Fruit fly (Drosophila melanogaster) whole organism, prepupa: ENCODE results near the gene Or67c.
A peak's percentile ranks its signal among the peaks of the same experiment; 100 is the strongest.

ENCODE experiments used
- Blimp-1 ChIP-seq: fragments of 200-800 bp; sonication (Bioruptor generic); optimal IDR thresholded peaks from 3 replicates; lab custom pipeline; 2017; ENCODE audit warnings: missing biosample characterization, missing genetic modification characterization, mild to moderate bottlenecking, moderate library complexity, missing genetic modification reagents
- CG10631 ChIP-seq: fragments of 200-800 bp; sonication (Bioruptor generic); optimal IDR thresholded peaks from 2 replicates; lab custom pipeline; 2016; ENCODE audit warnings: missing biosample characterization, missing genetic modification characterization
- CG10669 ChIP-seq: fragments of 200-800 bp; sonication (Bioruptor generic); optimal IDR thresholded peaks from 3 replicates; lab custom pipeline; 2018; ENCODE audit warnings: missing biosample characterization, mild to moderate bottlenecking, missing genetic modification characterization, moderate library complexity
- CG11762 ChIP-seq: fragments of 200-800 bp; sonication (Bioruptor generic); optimal IDR thresholded peaks from 3 replicates; lab custom pipeline; 2016; ENCODE audit warnings: missing biosample characterization, missing genetic modification characterization; ENCODE audit not compliant: insufficient read depth
- CG11902 ChIP-seq: fragments of 200-800 bp; sonication (Bioruptor generic); optimal IDR thresholded peaks from 3 replicates; lab custom pipeline; 2016; ENCODE audit warnings: missing biosample characterization, missing genetic modification characterization
- CG15336 ChIP-seq: fragments of 200-800 bp; sonication (Bioruptor generic); IDR thresholded peaks from 2 replicates; pipeline ENCODE4 v1.3.6; 2022; ENCODE audit warnings: missing biosample characterization, missing genetic modification characterization
- CG16779 ChIP-seq: fragments of 200-800 bp; sonication (Bioruptor generic); optimal IDR thresholded peaks from 3 replicates; lab custom pipeline; 2017; ENCODE audit warnings: missing biosample characterization, mild to moderate bottlenecking, missing genetic modification characterization
- CG3032 ChIP-seq: fragments of 200-800 bp; optimal IDR thresholded peaks from 2 replicates; lab custom pipeline; 2019; ENCODE audit warnings: missing biosample characterization, mild to moderate bottlenecking, missing genetic modification characterization, moderate library complexity
- CG32006 ChIP-seq: fragments of 200-800 bp; sonication (Bioruptor generic); optimal IDR thresholded peaks from 3 replicates; lab custom pipeline; 2017; ENCODE audit warnings: missing biosample characterization, mild to moderate bottlenecking, missing genetic modification characterization
- CG34406 ChIP-seq: fragments of 200-800 bp; sonication (Bioruptor generic); optimal IDR thresholded peaks from 3 replicates; lab custom pipeline; 2016; ENCODE audit warnings: missing biosample characterization, missing genetic modification characterization
- CG3919 ChIP-seq: fragments of 200-800 bp; sonication (Bioruptor generic); optimal IDR thresholded peaks from 3 replicates; lab custom pipeline; 2016; ENCODE audit warnings: missing biosample characterization, missing genetic modification characterization
- CG6163 ChIP-seq: fragments of 200-800 bp; sonication (Bioruptor generic); IDR thresholded peaks from 3 replicates; pipeline ENCODE4 v1.3.6; 2022; ENCODE audit warnings: missing biosample characterization, missing genetic modification characterization
- CG6792 ChIP-seq: fragments of 200-800 bp; sonication (Bioruptor generic); optimal IDR thresholded peaks from 3 replicates; lab custom pipeline; 2016; ENCODE audit warnings: missing biosample characterization, missing genetic modification characterization
- CG7368 ChIP-seq: fragments of 200-800 bp; sonication (Bioruptor generic); optimal IDR thresholded peaks from 3 replicates; lab custom pipeline; 2016; ENCODE audit warnings: missing biosample characterization, missing genetic modification characterization
- CG8119 ChIP-seq: fragments of 200-800 bp; sonication (Bioruptor generic); IDR thresholded peaks from 3 replicates; pipeline ENCODE4 v1.3.6; 2022; ENCODE audit warnings: missing biosample characterization, missing genetic modification characterization
- CG9139 ChIP-seq: fragments of 200-800 bp; sonication (Bioruptor generic); optimal IDR thresholded peaks from 3 replicates; lab custom pipeline; 2017; ENCODE audit warnings: missing biosample characterization, mild to moderate bottlenecking, missing genetic modification characterization
- Eip75B ChIP-seq: fragments of 200-800 bp; sonication (Bioruptor generic); optimal IDR thresholded peaks from 3 replicates; lab custom pipeline; 2016; ENCODE audit warnings: missing biosample characterization, missing genetic modification characterization
- Eip78C ChIP-seq: fragments of 200-800 bp; sonication (Bioruptor generic); peaks from one replicate; lab custom pipeline; 2016; ENCODE audit warnings: missing biosample characterization, missing genetic modification characterization
- Ets21C ChIP-seq: fragments of 200-800 bp; sonication (Bioruptor generic); optimal IDR thresholded peaks from 3 replicates; lab custom pipeline; 2016; ENCODE audit warnings: missing biosample characterization, missing genetic modification characterization
- Gug ChIP-seq: fragments of 200-800 bp; sonication (Bioruptor generic); IDR thresholded peaks from 2 replicates; pipeline ENCODE4 v1.3.6; 2022; ENCODE audit warnings: missing biosample characterization, missing genetic modification characterization
- Hr38 ChIP-seq: sonication (Bioruptor generic); optimal IDR thresholded peaks from 2 replicates; lab custom pipeline; 2016; ENCODE audit warnings: missing biosample characterization, missing genetic modification characterization
- Lpt ChIP-seq: fragments of 200-800 bp; sonication (Bioruptor generic); optimal IDR thresholded peaks from 3 replicates; lab custom pipeline; 2016; ENCODE audit warnings: missing biosample characterization, missing genetic modification characterization
- Met ChIP-seq: fragments of 200-800 bp; sonication (Bioruptor generic); optimal IDR thresholded peaks from 3 replicates; lab custom pipeline; 2016; ENCODE audit warnings: missing biosample characterization, missing genetic modification characterization
- OdsH ChIP-seq: fragments of 200-800 bp; sonication (Bioruptor generic); optimal IDR thresholded peaks from 3 replicates; lab custom pipeline; 2016; ENCODE audit warnings: missing biosample characterization, missing genetic modification characterization
- Sox14 ChIP-seq: fragments of 200-800 bp; sonication (Bioruptor generic); optimal IDR thresholded peaks from 3 replicates; lab custom pipeline; 2016; ENCODE audit warnings: missing biosample characterization, missing genetic modification characterization
- dac ChIP-seq: fragments of 200-800 bp; sonication (Bioruptor generic); optimal IDR thresholded peaks from 2 replicates; lab custom pipeline; 2017; ENCODE audit warnings: missing biosample characterization, mild to moderate bottlenecking, missing genetic modification characterization
- eg ChIP-seq: fragments of 200-800 bp; sonication (Bioruptor generic); IDR thresholded peaks from 3 replicates; pipeline ENCODE4 v1.3.6; 2022; ENCODE audit warnings: missing biosample characterization, missing genetic modification characterization
- esn ChIP-seq: fragments of 200-800 bp; sonication (Bioruptor generic); optimal IDR thresholded peaks from 2 replicates; lab custom pipeline; 2016; ENCODE audit warnings: missing biosample characterization, mild to moderate bottlenecking, missing genetic modification characterization, moderate library complexity
- fd59A ChIP-seq: fragments of 200-800 bp; sonication (Bioruptor generic); optimal IDR thresholded peaks from 2 replicates; lab custom pipeline; 2017; ENCODE audit warnings: missing biosample characterization, mild to moderate bottlenecking, missing genetic modification characterization, missing genetic modification reagents
- lz ChIP-seq: fragments of 200-800 bp; sonication (Bioruptor generic); optimal IDR thresholded peaks from 3 replicates; lab custom pipeline; 2016; ENCODE audit warnings: missing biosample characterization, missing genetic modification characterization
- pdm3 ChIP-seq: fragments of 200-800 bp; sonication (Bioruptor generic); optimal IDR thresholded peaks from 3 replicates; lab custom pipeline; 2016; ENCODE audit warnings: missing biosample characterization, missing genetic modification characterization
- spab ChIP-seq: fragments of 200-800 bp; sonication (Bioruptor generic); optimal IDR thresholded peaks from 2 replicates; lab custom pipeline; 2017; ENCODE audit warnings: missing biosample characterization, mild to moderate bottlenecking, missing genetic modification characterization, missing genetic modification reagents
- svp ChIP-seq: fragments of 200-800 bp; sonication (Bioruptor generic); peaks from one replicate; lab custom pipeline; 2016; ENCODE audit warnings: missing biosample characterization, missing genetic modification characterization
- vri ChIP-seq: fragments of 200-800 bp; sonication (Bioruptor generic); optimal IDR thresholded peaks from 3 replicates; lab custom pipeline; 2016; ENCODE audit warnings: missing biosample characterization, mild to moderate bottlenecking, missing genetic modification characterization

Or67c gene

dm6 chr3L:10206226-10206968, 38.1 kb downstream of the Or67c start (continued):
- peak; percentile 18 for TF ChIP-seq CG10631 (GFP tag; lab: Kevin White, UChicago)
- TF ChIP-seq Ets21C (GFP tag; lab: Kevin White, UChicago), result no peak
- peak; percentile 80 for TF ChIP-seq CG32006
- TF ChIP-seq vri, result no peak
- no peak for TF ChIP-seq CG16779
- TF ChIP-seq CG6163, result 0 out of 3 replicates have a peak, but pooled peaks have one; percentile 6
- TF ChIP-seq lz (GFP tag; lab: Kevin White, UChicago), result no peak
- TF ChIP-seq eg (GFP tag; lab: Robert Waterston, UW), result peak; percentile 31; the same call in 1 of the 3 replicates
- no peak for TF ChIP-seq Sox14 (GFP tag; lab: Kevin White, UChicago)
- TF ChIP-seq, all 60 proteins: peak for 30

- TF ChIP-seq CG8119 (GFP tag; lab: Robert Waterston, UW) (no peak), Blimp-1 (peak; percentile 14), CG32006 (no peak), CG11902 (GFP tag; lab: Kevin White, UChicago) (no peak), Met (no peak)
Observed at dm6 chr3L:10205823-10206222, 38.7 kb downstream of the Or67c start.

- TF ChIP-seq Eip75B (GFP tag; lab: Kevin White, UChicago), result no peak
- TF ChIP-seq CG10669 (GFP tag; lab: Kevin White, UChicago), result no peak
- no peak for TF ChIP-seq CG3032 (tag; lab: Kevin White, UChicago)
- no peak for TF ChIP-seq Lpt
- TF ChIP-seq fd59A, result no peak
- no peak for TF ChIP-seq pdm3
- TF ChIP-seq eg (GFP tag; lab: Robert Waterston, UW), result no peak
- no peak for TF ChIP-seq CG6163
- TF ChIP-seq, all 60 proteins: peak for 0
Observed at dm6 chr3L:10204669-10205068, 39.8 kb downstream of the Or67c start.

- TF ChIP-seq eg (GFP tag; lab: Robert Waterston, UW) (0 out of 3 replicates have a peak, but pooled peaks have one; percentile 24), CG34406 (no peak), CG6163 (0 out of 3 replicates have a peak, but pooled peaks have one; percentile 30), spab (GFP tag; lab: Kevin White, UChicago) (no peak), CG32006 (no peak), dac (GFP tag; lab: Kevin White, UChicago) (no peak), vri (no peak), CG7368 (GFP tag; lab: Kevin White, UChicago) (no peak), CG8119 (GFP tag; lab: Robert Waterston, UW) (peak; percentile 53; the same call in 2 of the 3 replicates), Met (no peak), Eip75B (GFP tag; lab: Kevin White, UChicago) (no peak), OdsH (GFP tag; lab: Kevin White, UChicago) (no peak), CG9139 (GFP tag; lab: Kevin White, UChicago) (no peak), CG15336 (GFP tag; lab: Robert Waterston, UW) (peak; percentile 27; the same call in 1 of the 2 replicates), Sox14 (GFP tag; lab: Kevin White, UChicago) (no peak), Hr38 (GFP tag; lab: Kevin White, UChicago) (no peak), CG11902 (GFP tag; lab: Kevin White, UChicago) (no peak), CG16779 (no peak), Lpt (no peak), CG3919 (GFP tag; lab: Kevin White, UChicago) (peak; percentile 22), svp (GFP tag; lab: Kevin White, UChicago) (no peak), CG6792 (GFP tag; lab: Kevin White, UChicago) (no peak), CG11762 (GFP tag; lab: Kevin White, UChicago) (no peak), esn (GFP tag; lab: Kevin White, UChicago) (no peak)
Observed at dm6 chr3L:10201655-10202054, 42.9 kb downstream of the Or67c start, which contains the start of gene ect. TSS of gene ect (minus strand) at chr3L:10201837.

dm6 chr3L:10199644-10200043, 44.9 kb downstream of the Or67c start:
- TF ChIP-seq CG34406 (no peak), pdm3 (no peak), Gug (GFP tag; lab: Robert Waterston, UW) (no peak), Eip78C (GFP tag; lab: Kevin White, UChicago) (peak; percentile 61)
